Worm (Caenorhabditis elegans): ENCODE measurements around the gene T09B9.5.

Gene T09B9.5

ce11 chrX:9777481-9777880 lies at the start of gene T09B9.5:
TSS of gene T09B9.5 (plus strand) at chrX:9777781.
- no peak for TF ChIP-seq unc-62 (GFP tag; optimal IDR thresholded peaks at IDR 0.05)

ce11 chrX:9735479-9735878 lies 42.1 kb upstream of the T09B9.5 start:
- TF ChIP-seq unc-62 (GFP tag; optimal IDR thresholded peaks at IDR 0.05) = no peak

ce11 chrX:9737730-9738129 lies 39.9 kb upstream of the T09B9.5 start, which contains the start of gene F15G9.5:
TSS of gene F15G9.5 (minus strand) at chrX:9737888.
- TF ChIP-seq unc-62 (GFP tag; optimal IDR thresholded peaks at IDR 0.05) = no peak

- no peak for TF ChIP-seq unc-62 (GFP tag; optimal IDR thresholded peaks at IDR 0.05)
Measured at ce11 chrX:9742058-9742457, 35.5 kb upstream of the T09B9.5 start.

- TF ChIP-seq unc-62 (GFP tag; optimal IDR thresholded peaks at IDR 0.05) = no peak
Measured at ce11 chrX:9754537-9754936, 23.0 kb upstream of the T09B9.5 start.

- no peak for TF ChIP-seq unc-62 (GFP tag; optimal IDR thresholded peaks at IDR 0.05)
Measured at ce11 chrX:9756971-9757370, 20.6 kb upstream of the T09B9.5 start, which contains the start of gene T09B9.1. TSS of gene T09B9.1 (plus strand) at chrX:9757271.

ce11 chrX:9761266-9761665 lies 16.3 kb upstream of the T09B9.5 start, which contains the start of gene T09B9.3:
TSS of gene T09B9.3 (minus strand) at chrX:9761366.
- TF ChIP-seq unc-62 (GFP tag; optimal IDR thresholded peaks at IDR 0.05) = no peak

- TF ChIP-seq unc-62 (GFP tag; optimal IDR thresholded peaks at IDR 0.05) = no peak
Measured at ce11 chrX:9763903-9764302, 13.7 kb upstream of the T09B9.5 start.

- no peak for TF ChIP-seq unc-62 (GFP tag; optimal IDR thresholded peaks at IDR 0.05)
Measured at ce11 chrX:9764822-9765221, 12.8 kb upstream of the T09B9.5 start, which contains the start of gene slc-17.9. TSS of gene slc-17.9 (minus strand) at chrX:9764922.

ce11 chrX:9774323-9774722 lies 3.3 kb upstream of the T09B9.5 start, which contains the start of gene T09B9.4:
TSS of gene T09B9.4 (minus strand) at chrX:9774352.
- TF ChIP-seq unc-62 (GFP tag; optimal IDR thresholded peaks at IDR 0.05) = no peak

ce11 chrX:9782389-9782939 lies 4.9 kb downstream of the T09B9.5 start:
- TF ChIP-seq unc-62 (GFP tag; optimal IDR thresholded peaks at IDR 0.05) = no peak

ce11 chrX:9785865-9786264 lies 8.3 kb downstream of the T09B9.5 start:
- TF ChIP-seq unc-62 (GFP tag; optimal IDR thresholded peaks at IDR 0.05) = no peak

ce11 chrX:9789110-9789509 lies 11.5 kb downstream of the T09B9.5 start, which contains the start of gene F36G3.1:
TSS of gene F36G3.1 (minus strand) at chrX:9789210.
- TF ChIP-seq unc-62 (GFP tag; optimal IDR thresholded peaks at IDR 0.05) = no peak

- TF ChIP-seq unc-62 (GFP tag; optimal IDR thresholded peaks at IDR 0.05) = no peak
Measured at ce11 chrX:9794173-9794572, 16.6 kb downstream of the T09B9.5 start, which contains the start of gene F36G3.2. TSS of gene F36G3.2 (minus strand) at chrX:9794273.

ce11 chrX:9795579-9795978 lies 18.0 kb downstream of the T09B9.5 start:
- no peak for TF ChIP-seq unc-62 (GFP tag; optimal IDR thresholded peaks at IDR 0.05)

ce11 chrX:9796063-9796462 lies 18.5 kb downstream of the T09B9.5 start:
- TF ChIP-seq unc-62 (GFP tag; optimal IDR thresholded peaks at IDR 0.05) = no peak

- TF ChIP-seq unc-62 (GFP tag; optimal IDR thresholded peaks at IDR 0.05) = no peak
Measured at ce11 chrX:9798530-9798929, 20.9 kb downstream of the T09B9.5 start, which contains the start of gene F36G3.3. TSS of gene F36G3.3 (plus strand) at chrX:9798835.

ce11 chrX:9803603-9804002 lies 26.0 kb downstream of the T09B9.5 start:
- TF ChIP-seq unc-62 (GFP tag; optimal IDR thresholded peaks at IDR 0.05) = no peak

Measured in whole organism, dauer.